Fruit fly (Drosophila melanogaster) whole organism, embryonic: Measurements from ENCODE around the gene CG15368.
A peak's percentile ranks its signal among the peaks of the same experiment; 100 is the strongest.

Source experiments
- Ada2b ChIP-seq: fragments of 200-800 bp; sonication (Bioruptor generic); IDR thresholded peaks from 2 replicates; pipeline ENCODE4 v1.3.6; 2022; ENCODE audit warnings: missing biosample characterization, missing genetic modification characterization
- Aef1 ChIP-seq: fragments of 200-800 bp; sonication (Bioruptor generic); IDR thresholded peaks from 3 replicates; pipeline ENCODE4 v1.3.6; 2022; ENCODE audit warnings: missing biosample characterization, missing genetic modification characterization
- B-H1 ChIP-seq: fragments of 200-800 bp; sonication (Bioruptor generic); IDR thresholded peaks from 3 replicates; pipeline ENCODE4 v1.3.6; 2022; ENCODE audit warnings: missing biosample characterization, missing genetic modification characterization
- Bteb2 ChIP-seq: fragments of 200-800 bp; sonication (Bioruptor generic); optimal IDR thresholded peaks from 2 replicates; lab custom pipeline; 2016; ENCODE audit warnings: missing biosample characterization, missing genetic modification characterization
- CG11247 ChIP-seq: fragments of 200-800 bp; sonication (Bioruptor generic); IDR thresholded peaks from 2 replicates; pipeline ENCODE4 v1.3.6; 2022; ENCODE audit warnings: missing biosample characterization, missing genetic modification characterization
- CG11560 ChIP-seq: fragments of 200-800 bp; sonication (Bioruptor generic); IDR thresholded peaks from 3 replicates; pipeline ENCODE4 v1.3.6; 2022; ENCODE audit warnings: missing biosample characterization, missing genetic modification characterization
- CG1233 ChIP-seq: fragments of 200-800 bp; sonication (Bioruptor generic); optimal IDR thresholded peaks from 4 replicates; lab custom pipeline; 2018; ENCODE audit warnings: missing biosample characterization, mild to moderate bottlenecking, missing genetic modification characterization
- CG12391 ChIP-seq: fragments of 200-800 bp; sonication (Bioruptor generic); optimal IDR thresholded peaks from 3 replicates; lab custom pipeline; 2018; ENCODE audit warnings: missing biosample characterization, mild to moderate bottlenecking, missing genetic modification characterization, moderate library complexity
- CG12659 ChIP-seq: fragments of 200-800 bp; sonication (Bioruptor generic); optimal IDR thresholded peaks from 3 replicates; lab custom pipeline; 2017; ENCODE audit warnings: mild to moderate bottlenecking, missing biosample characterization, missing genetic modification reagents, missing genetic modification characterization
- CG13894 ChIP-seq: fragments of 200-800 bp; sonication (Bioruptor generic); optimal IDR thresholded peaks from 3 replicates; lab custom pipeline; 2018; ENCODE audit warnings: missing biosample characterization, mild to moderate bottlenecking, missing genetic modification characterization, moderate library complexity
- CG14441 ChIP-seq: fragments of 200-800 bp; sonication (Bioruptor generic); IDR thresholded peaks from 2 replicates; pipeline ENCODE4 v1.3.6; 2022; ENCODE audit warnings: missing biosample characterization, missing genetic modification characterization
- CG17361 ChIP-seq: fragments of 200-800 bp; sonication (Bioruptor generic); IDR thresholded peaks from 3 replicates; pipeline ENCODE4 v1.3.6; 2022; ENCODE audit warnings: missing biosample characterization, missing genetic modification characterization
- CG17568 ChIP-seq: fragments of 200-800 bp; sonication (Bioruptor generic); optimal IDR thresholded peaks from 2 replicates; lab custom pipeline; 2018; ENCODE audit warnings: missing biosample characterization, mild to moderate bottlenecking, missing genetic modification characterization, moderate library complexity
- CG17829 ChIP-seq: fragments of 200-800 bp; optimal IDR thresholded peaks from 2 replicates; lab custom pipeline; 2019; ENCODE audit warnings: missing biosample characterization, mild to moderate bottlenecking, missing genetic modification characterization, moderate library complexity
- CG30020 ChIP-seq: fragments of 200-800 bp; optimal IDR thresholded peaks from 2 replicates; lab custom pipeline; 2019; ENCODE audit warnings: missing biosample characterization, mild to moderate bottlenecking, missing genetic modification characterization, moderate library complexity
- CG32772 ChIP-seq: fragments of 200-800 bp; sonication (Bioruptor generic); IDR thresholded peaks from 2 replicates; pipeline ENCODE4 v1.3.6; 2022; ENCODE audit warnings: missing biosample characterization, missing genetic modification characterization
- CG3847 ChIP-seq: fragments of 200-800 bp; sonication (Bioruptor generic); IDR thresholded peaks from 2 replicates; pipeline ENCODE4 v1.3.6; 2022; ENCODE audit warnings: missing biosample characterization, missing genetic modification characterization
- CG6254 ChIP-seq: fragments of 200-800 bp; sonication (Bioruptor generic); optimal IDR thresholded peaks from 3 replicates; lab custom pipeline; 2017; ENCODE audit warnings: mild to moderate bottlenecking, missing biosample characterization, missing genetic modification reagents, missing genetic modification characterization
- CG7745 ChIP-seq: fragments of 200-800 bp; sonication (Bioruptor generic); optimal IDR thresholded peaks from 2 replicates; lab custom pipeline; 2018; ENCODE audit warnings: missing biosample characterization, mild to moderate bottlenecking, missing genetic modification characterization, moderate library complexity
- CG7928 ChIP-seq: fragments of 200-800 bp; sonication (Bioruptor generic); optimal IDR thresholded peaks from 2 replicates; lab custom pipeline; 2017; ENCODE audit warnings: missing biosample characterization, mild to moderate bottlenecking, missing genetic modification characterization
- CG9727 ChIP-seq: fragments of 200-800 bp; sonication (Bioruptor generic); optimal IDR thresholded peaks from 3 replicates; lab custom pipeline; 2017; ENCODE audit warnings: missing biosample characterization, mild to moderate bottlenecking, missing genetic modification characterization
- Doc3 ChIP-seq: fragments of 200-800 bp; sonication (Bioruptor generic); IDR thresholded peaks from 3 replicates; pipeline ENCODE4 v1.3.6; 2022; ENCODE audit warnings: missing biosample characterization, missing genetic modification characterization; ENCODE audit not compliant: partially characterized antibody
- Ets65A ChIP-seq: fragments of 200-800 bp; sonication (Bioruptor generic); peaks from one replicate; lab custom pipeline; 2016; ENCODE audit warnings: missing biosample characterization, missing genetic modification characterization
- Fer1 ChIP-seq: fragments of 200-800 bp; sonication (Bioruptor generic); optimal IDR thresholded peaks from 2 replicates; lab custom pipeline; 2017; ENCODE audit warnings: missing biosample characterization, mild to moderate bottlenecking, missing genetic modification characterization
- Hr3 ChIP-seq: fragments of 200-800 bp; sonication (Bioruptor generic); optimal IDR thresholded peaks from 3 replicates; lab custom pipeline; 2016; ENCODE audit warnings: missing biosample characterization, missing genetic modification characterization
- Hsf ChIP-seq: fragments of 200-800 bp; sonication (Bioruptor generic); optimal IDR thresholded peaks from 3 replicates; lab custom pipeline; 2016; ENCODE audit warnings: missing biosample characterization, missing genetic modification characterization
- MBD-R2 ChIP-seq: fragments of 200-800 bp; sonication (Bioruptor generic); IDR thresholded peaks from 2 replicates; pipeline ENCODE4 v1.3.6; 2022; ENCODE audit warnings: missing biosample characterization, missing genetic modification characterization
- Oaz ChIP-seq: fragments of 200-800 bp; sonication (Bioruptor generic); IDR thresholded peaks from 2 replicates; pipeline ENCODE4 v1.3.6; 2022; ENCODE audit warnings: missing biosample characterization, missing genetic modification characterization
- Ravus ChIP-seq: fragments of 200-800 bp; sonication (Bioruptor generic); IDR thresholded peaks from 2 replicates; pipeline ENCODE4 v1.3.6; 2022; ENCODE audit warnings: missing biosample characterization, missing genetic modification characterization
- Scr ChIP-seq: fragments of 200-800 bp; sonication (Bioruptor generic); IDR thresholded peaks from 2 replicates; pipeline ENCODE4 v1.3.6; 2022; ENCODE audit warnings: missing biosample characterization, missing genetic modification characterization; ENCODE audit not compliant: partially characterized antibody
- Sox100B ChIP-seq: fragments of 200-800 bp; sonication (Bioruptor generic); optimal IDR thresholded peaks from 3 replicates; lab custom pipeline; 2018; ENCODE audit warnings: missing biosample characterization, mild to moderate bottlenecking, missing genetic modification characterization
- bab2 ChIP-seq: fragments of 200-800 bp; sonication (Bioruptor generic); optimal IDR thresholded peaks from 2 replicates; lab custom pipeline; 2016; ENCODE audit warnings: missing biosample characterization, missing genetic modification characterization
- bowl ChIP-seq: fragments of 200-800 bp; sonication (Bioruptor generic); IDR thresholded peaks from 2 replicates; pipeline ENCODE4 v1.3.6; 2022; ENCODE audit warnings: missing biosample characterization, missing genetic modification characterization
- bsh ChIP-seq, 2 experiments: fragments of 200-800 bp; sonication (Bioruptor generic); optimal IDR thresholded peaks; 2 replicates each; lab custom pipeline; 2017 to 2018; ENCODE audit warnings: mild to moderate bottlenecking in 2 of 2, missing biosample characterization in 2 of 2, missing genetic modification characterization in 2 of 2, moderate library complexity in 1 of 2
- dm ChIP-seq: fragments of 200-800 bp; sonication (Bioruptor generic); optimal IDR thresholded peaks from 3 replicates; lab custom pipeline; 2016; ENCODE audit warnings: missing biosample characterization, missing genetic modification characterization
- esg ChIP-seq: fragments of 200-800 bp; sonication (Bioruptor generic); conservative IDR thresholded peaks from 2 replicates; pipeline ENCODE4 v1.3.6; 2022; ENCODE audit warnings: missing biosample characterization, missing genetic modification characterization
- fru ChIP-seq: fragments of >200 bp; optimal IDR thresholded peaks from 2 replicates; lab custom pipeline; 2017
- gem ChIP-seq: fragments of 200-800 bp; sonication (Bioruptor generic); optimal IDR thresholded peaks from 2 replicates; lab custom pipeline; 2019; ENCODE audit warnings: missing biosample characterization, mild to moderate bottlenecking, missing genetic modification characterization, moderate library complexity
- grau ChIP-seq: fragments of 200-800 bp; optimal IDR thresholded peaks from 3 replicates; lab custom pipeline; 2019; ENCODE audit warnings: missing biosample characterization, mild to moderate bottlenecking, missing genetic modification characterization, moderate library complexity
- nom ChIP-seq: fragments of 200-800 bp; sonication (Bioruptor generic); optimal IDR thresholded peaks from 2 replicates; lab custom pipeline; 2017; ENCODE audit warnings: missing biosample characterization, missing genetic modification characterization, mild to moderate bottlenecking, moderate library complexity, missing genetic modification reagents
- phol ChIP-seq: fragments of 200-800 bp; sonication (Bioruptor generic); optimal IDR thresholded peaks from 3 replicates; lab custom pipeline; 2018; ENCODE audit warnings: missing biosample characterization, mild to moderate bottlenecking, missing genetic modification characterization, moderate library complexity
- ro ChIP-seq: fragments of 200-800 bp; sonication (Bioruptor generic); IDR thresholded peaks from 2 replicates; pipeline ENCODE4 v1.3.6; 2022; ENCODE audit warnings: missing biosample characterization, missing genetic modification characterization
- row ChIP-seq: fragments of 200-800 bp; sonication (Bioruptor generic); IDR thresholded peaks from 3 replicates; pipeline ENCODE4 v1.3.6; 2022; ENCODE audit warnings: missing biosample characterization, missing genetic modification characterization
- salm ChIP-seq: fragments of 200-800 bp; sonication (Bioruptor generic); optimal IDR thresholded peaks from 2 replicates; lab custom pipeline; 2018; ENCODE audit warnings: missing biosample characterization, mild to moderate bottlenecking, missing genetic modification characterization
- schlank ChIP-seq: fragments of 200-800 bp; sonication (Bioruptor generic); optimal IDR thresholded peaks from 2 replicates; lab custom pipeline; 2018; ENCODE audit warnings: missing biosample characterization, mild to moderate bottlenecking, missing genetic modification characterization
- ssp ChIP-seq: fragments of 200-800 bp; sonication (Bioruptor generic); IDR thresholded peaks from 2 replicates; pipeline ENCODE4 v1.3.6; 2022; ENCODE audit warnings: missing biosample characterization, missing genetic modification characterization
- stwl ChIP-seq: fragments of 200-800 bp; sonication (Bioruptor generic); optimal IDR thresholded peaks from 3 replicates; lab custom pipeline; 2018; ENCODE audit warnings: missing biosample characterization, mild to moderate bottlenecking, missing genetic modification characterization, moderate library complexity
- sug ChIP-seq: fragments of 200-800 bp; optimal IDR thresholded peaks from 2 replicates; lab custom pipeline; 2019; ENCODE audit warnings: missing biosample characterization, mild to moderate bottlenecking, missing genetic modification characterization, moderate library complexity
- tgo ChIP-seq: fragments of 200-800 bp; sonication (Bioruptor generic); IDR thresholded peaks from 3 replicates; pipeline ENCODE4 v1.3.6; 2022; ENCODE audit warnings: missing biosample characterization, missing genetic modification characterization
- unpg ChIP-seq: fragments of 200-800 bp; sonication (Bioruptor generic); optimal IDR thresholded peaks from 3 replicates; lab custom pipeline; 2018; ENCODE audit warnings: missing biosample characterization, mild to moderate bottlenecking, missing genetic modification characterization, moderate library complexity
- vnd ChIP-seq: fragments of 200-800 bp; sonication (Bioruptor generic); IDR thresholded peaks from 3 replicates; pipeline ENCODE4 v1.3.6; 2022; ENCODE audit warnings: missing biosample characterization, missing genetic modification characterization; ENCODE audit not compliant: partially characterized antibody
- zen ChIP-seq: fragments of 200-800 bp; sonication (Bioruptor generic); optimal IDR thresholded peaks from 3 replicates; lab custom pipeline; 2018; ENCODE audit warnings: missing biosample characterization, mild to moderate bottlenecking, missing genetic modification characterization, moderate library complexity

CG15368 gene

DNA sequence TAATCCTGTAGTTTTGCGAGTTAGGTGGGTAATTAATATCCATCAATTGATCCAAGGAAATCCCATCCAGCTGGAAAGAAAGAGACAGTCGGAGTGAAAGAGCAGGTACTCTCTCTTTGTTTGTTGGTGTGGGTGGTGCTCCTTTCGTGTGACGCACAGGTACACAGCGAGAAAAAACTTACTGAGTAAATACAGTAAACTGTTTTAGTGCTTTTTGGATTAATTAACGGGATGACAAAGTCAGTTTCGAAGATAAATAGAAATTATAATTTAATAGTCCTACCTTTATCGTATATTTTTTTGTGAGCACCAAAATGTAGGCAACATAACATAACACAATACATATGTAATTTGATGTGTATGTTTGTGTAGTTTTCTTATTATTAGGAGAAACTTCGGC is 32.5 kb downstream of the CG15368 start (continued):
- TF ChIP-seq vnd (GFP tag; lab: Robert Waterston, UW) (no peak), bab2 (GFP tag; lab: Kevin White, UChicago) (no peak), Ets65A (GFP tag; lab: Kevin White, UChicago) (peak; percentile 72), CG12659 (GFP tag; lab: Kevin White, UChicago) (no peak), CG17361 (GFP tag; lab: Robert Waterston, UW) (no peak), Hr3 (peak; percentile 26), CG1233 (GFP tag; lab: Kevin White, UChicago) (no peak), Hsf (GFP tag; lab: Kevin White, UChicago) (peak; percentile 30), bowl (GFP tag; lab: Robert Waterston, UW) (no peak), dm (no peak), CG30020 (no peak), ro (no peak), Scr (no peak), CG14441 (GFP tag; lab: Robert Waterston, UW) (0 out of 2 replicates have a peak, but pooled peaks have one; percentile 20), nom (GFP tag; lab: Kevin White, UChicago) (no peak), tgo (GFP tag; lab: Robert Waterston, UW) (no peak), CG17829 (peak; percentile 38), row (GFP tag; lab: Robert Waterston, UW) (peak; percentile 50; the same call in 2 of the 3 replicates), Oaz (GFP tag; lab: Robert Waterston, UW) (no peak), CG11247 (GFP tag; lab: Robert Waterston, UW) (no peak), CG13894 (tag; lab: Kevin White, UChicago) (no peak), bsh (GFP tag; optimal IDR thresholded peaks at IDR 0.05; lab: Kevin White, UChicago) (peak in 1 of 2 experiments; percentile 46), Ada2b (GFP tag; lab: Robert Waterston, UW) (0 out of 2 replicates have a peak, but pooled peaks have one; percentile 16), Doc3 (no peak), esg (GFP tag; lab: Robert Waterston, UW) (peak; percentile 12; the same call in 1 of the 2 replicates), MBD-R2 (GFP tag; lab: Robert Waterston, UW) (no peak; the same call in 1 of the 2 replicates), zen (tag; lab: Kevin White, UChicago) (peak; percentile 19), CG6254 (GFP tag; lab: Kevin White, UChicago) (no peak), sug (tag; lab: Kevin White, UChicago) (no peak), CG7928 (GFP tag; lab: Kevin White, UChicago) (no peak), CG17568 (GFP tag; lab: Kevin White, UChicago) (no peak), CG12391 (tag; lab: Kevin White, UChicago) (peak; percentile 35), grau (tag; lab: Kevin White, UChicago) (peak; percentile 3), gem (peak; percentile 59), CG11560 (no peak), phol (tag; lab: Kevin White, UChicago) (peak; percentile 40), CG32772 (GFP tag; lab: Robert Waterston, UW) (no peak), CG3847 (GFP tag; lab: Robert Waterston, UW) (no peak), fru (lab: Kevin White, UChicago) (no peak), salm (tag; lab: Kevin White, UChicago) (no peak), stwl (tag; lab: Kevin White, UChicago) (no peak), Sox100B (GFP tag; lab: Kevin White, UChicago) (no peak), CG9727 (GFP tag; lab: Kevin White, UChicago) (peak; percentile 33), Ravus (GFP tag; lab: Robert Waterston, UW) (no peak), unpg (GFP tag; lab: Kevin White, UChicago) (peak; percentile 29), Fer1 (GFP tag; lab: Kevin White, UChicago) (no peak), Bteb2 (GFP tag; lab: Kevin White, UChicago) (no peak), schlank (tag; lab: Kevin White, UChicago) (no peak), CG7745 (tag; lab: Kevin White, UChicago) (no peak), Aef1 (GFP tag; lab: Robert Waterston, UW) (no peak), B-H1 (GFP tag; lab: Robert Waterston, UW) (no peak), ssp (GFP tag; lab: Robert Waterston, UW) (no peak)
